Worm (Caenorhabditis elegans) whole organism, young adult: ENCODE results near the gene fbxa-67.

ENCODE experiments used
- B0019.2 ChIP-seq: fragments of 200-800 bp; sonication (Bioruptor generic); conservative IDR thresholded peaks from 2 replicates; pipeline ENCODE4 v1.3.6; 2022; ENCODE audit warnings: missing genetic modification reagents, missing genetic modification characterization, missing compliant biosample characterization
- B0035.1 ChIP-seq: sonication (generic microtip); optimal IDR thresholded peaks from 2 replicates; lab custom pipeline; 2016; ENCODE audit warnings: missing genetic modification characterization, mild to moderate bottlenecking, missing compliant biosample characterization, missing genotype, missing genetic modification reagents
- B0261.1 ChIP-seq: sonication (generic microtip); optimal IDR thresholded peaks from 2 replicates; lab custom pipeline; 2016; ENCODE audit warnings: mild to moderate bottlenecking, missing genetic modification characterization, moderate library complexity, missing compliant biosample characterization
- B0336.3 ChIP-seq: fragments of 200-800 bp; sonication (Bioruptor generic); IDR thresholded peaks from 2 replicates; pipeline ENCODE4 v1.3.6; 2022; ENCODE audit warnings: missing genetic modification characterization, missing compliant biosample characterization
- C06A6.2 ChIP-seq: fragments of 200-800 bp; sonication (Bioruptor generic); conservative IDR thresholded peaks from 2 replicates; pipeline ENCODE4 v1.3.6; 2022; ENCODE audit warnings: missing genetic modification characterization, missing compliant biosample characterization
- F37B4.10 ChIP-seq: fragments of 200-800 bp; sonication (Bioruptor generic); IDR thresholded peaks from 2 replicates; pipeline ENCODE4 v1.3.6; 2022; ENCODE audit warnings: missing genetic modification characterization, missing compliant biosample characterization
- F57C9.4 ChIP-seq: sonication (generic microtip); optimal IDR thresholded peaks from 2 replicates; lab custom pipeline; 2017; ENCODE audit warnings: mild to moderate bottlenecking, missing genetic modification characterization, missing compliant biosample characterization
- K11D2.4 ChIP-seq: fragments of 200-800 bp; sonication (Bioruptor generic); IDR thresholded peaks from 2 replicates; pipeline ENCODE4 v1.3.6; 2022; ENCODE audit warnings: missing genetic modification reagents, missing genetic modification characterization, missing compliant biosample characterization
- T07F8.4 ChIP-seq: sonication (generic microtip); optimal IDR thresholded peaks from 2 replicates; lab custom pipeline; 2016; ENCODE audit warnings: mild to moderate bottlenecking, missing genetic modification characterization, moderate library complexity, missing compliant biosample characterization
- Y53F4B.3 ChIP-seq: fragments of 200-800 bp; sonication (Bioruptor generic); IDR thresholded peaks from 2 replicates; pipeline ENCODE4 v1.3.6; 2022; ENCODE audit warnings: missing genetic modification reagents, missing genetic modification characterization, missing compliant biosample characterization
- Y53G8AR.9 ChIP-seq: fragments of 200-800 bp; sonication (Bioruptor generic); conservative IDR thresholded peaks from 2 replicates; pipeline ENCODE4 v1.3.6; 2022; ENCODE audit warnings: missing genetic modification reagents, missing genetic modification characterization, missing compliant biosample characterization
- Y67H2A.10 ChIP-seq: fragments of 200-800 bp; sonication (Bioruptor generic); conservative IDR thresholded peaks from 2 replicates; pipeline ENCODE4 v1.3.6; 2022; ENCODE audit warnings: missing genetic modification reagents, missing genetic modification characterization, missing compliant biosample characterization
- Y79H2A.3 ChIP-seq: fragments of 200-800 bp; sonication (Bioruptor generic); conservative IDR thresholded peaks from 2 replicates; pipeline ENCODE4 v1.3.6; 2022; ENCODE audit warnings: missing genetic modification reagents, missing genetic modification characterization, missing compliant biosample characterization
- akir-1 ChIP-seq: fragments of 200-800 bp; sonication (Bioruptor generic); optimal IDR thresholded peaks from 2 replicates; lab custom pipeline; 2018; ENCODE audit warnings: mild to moderate bottlenecking, missing genetic modification characterization, moderate library complexity, missing compliant biosample characterization
- aptf-2 ChIP-seq: fragments of 200-800 bp; sonication (Bioruptor generic); conservative IDR thresholded peaks from 2 replicates; pipeline ENCODE4 v1.3.6; 2022; ENCODE audit warnings: missing genetic modification reagents, missing genetic modification characterization, missing compliant biosample characterization
- aptf-3 ChIP-seq: fragments of 200-800 bp; sonication (Bioruptor generic); IDR thresholded peaks from 2 replicates; pipeline ENCODE4 v1.3.6; 2022; ENCODE audit warnings: missing genetic modification characterization, missing compliant biosample characterization
- athp-1 ChIP-seq: sonication (generic microtip); optimal IDR thresholded peaks from 2 replicates; lab custom pipeline; 2017; ENCODE audit warnings: mild to moderate bottlenecking, missing genetic modification characterization, missing compliant biosample characterization
- attf-6 ChIP-seq: fragments of 200-800 bp; sonication (Bioruptor generic); IDR thresholded peaks from 2 replicates; pipeline ENCODE4 v1.3.6; 2022; ENCODE audit warnings: missing genetic modification reagents, missing genetic modification characterization, missing compliant biosample characterization
- bed-1 ChIP-seq: fragments of 200-800 bp; sonication (Bioruptor generic); IDR thresholded peaks from 2 replicates; pipeline ENCODE4 v1.3.6; 2022; ENCODE audit warnings: missing genetic modification reagents, missing genetic modification characterization, missing compliant biosample characterization
- ccch-3 ChIP-seq: fragments of 200-800 bp; sonication (Bioruptor generic); optimal IDR thresholded peaks from 2 replicates; lab custom pipeline; 2018; ENCODE audit warnings: mild to moderate bottlenecking, missing genetic modification characterization, missing compliant biosample characterization
- cebp-1 ChIP-seq, 2 experiments: fragments of 200-800 bp in 1 of 2; sonication (Bioruptor generic) in 1 of 2; sonication (generic microtip) in 1 of 2; IDR thresholded peaks in 1 of 2; optimal IDR thresholded peaks in 1 of 2; 2 replicates each; pipeline versions ENCODE4 v1.3.6 to Lab custom; 2017 to 2022; ENCODE audit warnings: missing compliant biosample characterization in 2 of 2, missing genetic modification characterization in 2 of 2, mild to moderate bottlenecking in 1 of 2, missing genetic modification reagents in 1 of 2, moderate library complexity in 1 of 2
- dox-1 ChIP-seq: fragments of 200-800 bp; sonication (Bioruptor generic); IDR thresholded peaks from 2 replicates; pipeline ENCODE4 v1.3.6; 2022; ENCODE audit warnings: missing genetic modification reagents, missing genetic modification characterization, missing compliant biosample characterization
- dpl-1 ChIP-seq: fragments of 150-350 bp; optimal IDR thresholded peaks from 2 replicates; lab custom pipeline; 2014; ENCODE audit warnings: missing biosample characterization, missing genetic modification reagents, missing genetic modification characterization
- egl-18 ChIP-seq: fragments of 200-800 bp; sonication (Bioruptor generic); IDR thresholded peaks from 2 replicates; pipeline ENCODE4 v1.3.6; 2022; ENCODE audit warnings: missing genetic modification reagents, missing genetic modification characterization, missing compliant biosample characterization
- egrh-3 ChIP-seq: fragments of 200-800 bp; sonication (Bioruptor generic); IDR thresholded peaks from 2 replicates; pipeline ENCODE4 v1.3.6; 2022; ENCODE audit warnings: missing genetic modification reagents, missing genetic modification characterization, missing compliant biosample characterization
- fkh-3 ChIP-seq: sonication (generic microtip); optimal IDR thresholded peaks from 2 replicates; lab custom pipeline; 2016; ENCODE audit warnings: mild to moderate bottlenecking, missing genetic modification characterization, missing compliant biosample characterization
- him-1 ChIP-seq: sonication (generic microtip); optimal IDR thresholded peaks from 2 replicates; lab custom pipeline; 2016; ENCODE audit warnings: missing genotype, missing genetic modification reagents, missing genetic modification characterization, missing compliant biosample characterization
- hlh-12 ChIP-seq: sonication (generic microtip); optimal IDR thresholded peaks from 2 replicates; lab custom pipeline; 2016; ENCODE audit warnings: missing genetic modification characterization, missing compliant biosample characterization
- hmg-1.2 ChIP-seq: fragments of 200-800 bp; sonication (Bioruptor generic); IDR thresholded peaks from 2 replicates; pipeline ENCODE4 v1.3.6; 2022; ENCODE audit warnings: missing genetic modification reagents, missing genetic modification characterization, missing compliant biosample characterization
- lin-26 ChIP-seq: fragments of 200-800 bp; sonication (Bioruptor generic); IDR thresholded peaks from 2 replicates; pipeline ENCODE4 v1.3.6; 2022; ENCODE audit warnings: missing genetic modification reagents, missing genetic modification characterization, missing compliant biosample characterization
- lir-1 ChIP-seq: fragments of 200-800 bp; sonication (Bioruptor generic); conservative IDR thresholded peaks from 2 replicates; pipeline ENCODE4 v1.3.6; 2022; ENCODE audit warnings: missing genetic modification reagents, missing genetic modification characterization, missing compliant biosample characterization
- madf-3 ChIP-seq: fragments of 200-800 bp; sonication (Bioruptor generic); IDR thresholded peaks from 2 replicates; pipeline ENCODE4 v1.3.6; 2022; ENCODE audit warnings: missing genetic modification reagents, missing genetic modification characterization, missing compliant biosample characterization
- madf-6 ChIP-seq: fragments of 200-800 bp; sonication (Bioruptor generic); IDR thresholded peaks from 2 replicates; pipeline ENCODE4 v1.3.6; 2022; ENCODE audit warnings: missing genetic modification reagents, missing genetic modification characterization, missing compliant biosample characterization
- mcd-1 ChIP-seq: fragments of 200-800 bp; sonication (Bioruptor generic); IDR thresholded peaks from 2 replicates; pipeline ENCODE4 v1.3.6; 2022; ENCODE audit warnings: missing genetic modification reagents, missing genetic modification characterization, missing compliant biosample characterization
- mxl-1 ChIP-seq: sonication (generic microtip); optimal IDR thresholded peaks from 2 replicates; lab custom pipeline; 2016; ENCODE audit warnings: missing genetic modification characterization, missing compliant biosample characterization
- nfya-1 ChIP-seq: sonication (generic microtip); optimal IDR thresholded peaks from 2 replicates; lab custom pipeline; 2017; ENCODE audit warnings: antibody characterized with exemption, missing compliant biosample characterization, missing genetic modification characterization, borderline replicate concordance; ENCODE audit not compliant: insufficient read depth
- nfyb-1 ChIP-seq: fragments of 200-800 bp; sonication (Bioruptor generic); IDR thresholded peaks from 2 replicates; pipeline ENCODE4 v1.3.6; 2022; ENCODE audit warnings: missing genetic modification reagents, missing genetic modification characterization, missing compliant biosample characterization
- repo-1 ChIP-seq: sonication (generic microtip); optimal IDR thresholded peaks from 2 replicates; lab custom pipeline; 2017; ENCODE audit warnings: mild to moderate bottlenecking, missing genetic modification characterization, missing compliant biosample characterization
- sdz-38 ChIP-seq: sonication (generic microtip); optimal IDR thresholded peaks from 2 replicates; lab custom pipeline; 2016; ENCODE audit warnings: missing genotype, missing genetic modification characterization, missing compliant biosample characterization
- snpc-1.1 ChIP-seq: sonication (generic microtip); optimal IDR thresholded peaks from 2 replicates; lab custom pipeline; 2017; ENCODE audit warnings: missing genetic modification characterization, mild to moderate bottlenecking, missing compliant biosample characterization, antibody characterized with exemption, moderate library complexity, missing genotype, missing genetic modification reagents; ENCODE audit not compliant: insufficient read depth
- snpc-4 ChIP-seq, 5 experiments: fragments of 150-350 bp in 1 of 5; sonication (generic microtip) in 4 of 5; optimal IDR thresholded peaks; 2 replicates each; lab custom pipeline; 2014 to 2018; ENCODE audit warnings: missing genetic modification characterization in 5 of 5, missing biosample characterization in 3 of 5, antibody characterized with exemption in 2 of 5, mild to moderate bottlenecking in 2 of 5, missing compliant biosample characterization in 2 of 5, missing genotype in 2 of 5, moderate library complexity in 2 of 5, missing genetic modification reagents in 1 of 5
- tbp1 ChIP-seq: fragments of 200-800 bp; sonication (Bioruptor generic); optimal IDR thresholded peaks from 2 replicates; lab custom pipeline; 2018; ENCODE audit warnings: mild to moderate bottlenecking, missing genetic modification characterization, missing compliant biosample characterization
- tbx-9 ChIP-seq: sonication (generic microtip); optimal IDR thresholded peaks from 2 replicates; lab custom pipeline; 2016; ENCODE audit warnings: borderline replicate concordance, missing genetic modification characterization, inconsistent platforms, missing compliant biosample characterization
- ztf-28 ChIP-seq: fragments of 200-800 bp; sonication (Bioruptor generic); IDR thresholded peaks from 2 replicates; pipeline ENCODE4 v1.3.6; 2022; ENCODE audit warnings: missing genetic modification reagents, missing genetic modification characterization, missing compliant biosample characterization

Gene fbxa-67

ce11 chrIII:982961-983360 is 32.5 kb upstream of the fbxa-67 start, which contains the start of gene tbc-10:
Gene tbc-10 (plus strand): TSS chrIII:983261.
- TF ChIP-seq athp-1 (tag; lab: Kevin White, UChicago) (no peak), C06A6.2 (GFP tag; lab: Robert Waterston, UW) (no peak), K11D2.4 (GFP tag; lab: Robert Waterston, UW) (no peak), B0035.1 (tag; lab: Kevin White, UChicago) (no peak), Y67H2A.10 (GFP tag; lab: Robert Waterston, UW) (no peak), B0019.2 (GFP tag; lab: Robert Waterston, UW) (no peak), bed-1 (no peak), repo-1 (tag; lab: Kevin White, UChicago) (no peak), mcd-1 (GFP tag; lab: Robert Waterston, UW) (no peak)

ce11 chrIII:981960-982359 is 31.5 kb upstream of the fbxa-67 start:
- TF ChIP-seq hmg-1.2 (GFP tag; lab: Robert Waterston, UW) = peak; percentile 80
- 0 out of 2 replicates have a peak, but pooled peaks have one; percentile 7 for TF ChIP-seq nfyb-1 (GFP tag; lab: Robert Waterston, UW)
- no peak for TF ChIP-seq tbx-9 (tag; lab: Kevin White, UChicago)
- TF ChIP-seq aptf-3 (GFP tag; lab: Robert Waterston, UW) = no peak
- TF ChIP-seq, all 124 proteins: peak for 2

ce11 chrIII:978889-979288 is 28.4 kb upstream of the fbxa-67 start:
- TF ChIP-seq dpl-1 (GFP tag; lab: Kevin White, UChicago) (no peak), hlh-12 (tag; lab: Kevin White, UChicago) (no peak), fkh-3 (tag; lab: Kevin White, UChicago) (no peak), Y53F4B.3 (GFP tag; lab: Robert Waterston, UW) (no peak), F37B4.10 (GFP tag; lab: Robert Waterston, UW) (no peak), T07F8.4 (tag; lab: Kevin White, UChicago) (no peak), hmg-1.2 (GFP tag; lab: Robert Waterston, UW) (no peak), F57C9.4 (tag; lab: Kevin White, UChicago) (no peak), him-1 (tag; lab: Kevin White, UChicago) (no peak), Y53G8AR.9 (GFP tag; lab: Robert Waterston, UW) (no peak), snpc-1.1 (tag; lab: Kevin White, UChicago) (no peak), egl-18 (no peak), sdz-38 (tag; lab: Kevin White, UChicago) (no peak), lir-1 (GFP tag; lab: Robert Waterston, UW) (no peak), aptf-2 (GFP tag; lab: Robert Waterston, UW) (no peak), mxl-1 (tag; lab: Kevin White, UChicago) (no peak), dox-1 (GFP tag; lab: Robert Waterston, UW) (peak; percentile 58), B0336.3 (GFP tag; lab: Robert Waterston, UW) (no peak), B0261.1 (tag; lab: Kevin White, UChicago) (peak; percentile 27), ccch-3 (GFP tag; lab: Kevin White, UChicago) (no peak), ztf-28 (GFP tag; lab: Robert Waterston, UW) (no peak), attf-6 (GFP tag; lab: Robert Waterston, UW) (no peak), lin-26 (GFP tag; lab: Robert Waterston, UW) (no peak), B0035.1 (tag; lab: Kevin White, UChicago) (no peak), nfya-1 (tag; lab: Kevin White, UChicago) (no peak), egrh-3 (GFP tag; lab: Robert Waterston, UW) (peak; percentile 52; the same call in 1 of the 2 replicates), akir-1 (GFP tag; lab: Kevin White, UChicago) (no peak), bed-1 (no peak), madf-3 (GFP tag; lab: Robert Waterston, UW) (no peak), Y79H2A.3 (no peak), madf-6 (GFP tag; lab: Robert Waterston, UW) (no peak), snpc-4 (GFP tag; optimal IDR thresholded peaks at IDR 0.05; lab: Kevin White, UChicago) (no peak), snpc-4 (tag; optimal IDR thresholded peaks at IDR 0.05; lab: Kevin White, UChicago) (no peak), cebp-1 (GFP tag; IDR thresholded peaks at IDR 0.05; lab: Robert Waterston, UW) (no peak), cebp-1 (tag; optimal IDR thresholded peaks at IDR 0.05; lab: Kevin White, UChicago) (no peak), tbp1 (GFP tag; lab: Kevin White, UChicago) (peak; percentile 53)
